Worm (Caenorhabditis elegans): Measurements from ENCODE around the gene clec-247.

ce11 chrV:18280778-18281177 is 1.9 kb upstream of the clec-247 start, which contains the start of gene Y51A2A.16:
- TF ChIP-seq pha-4 (tag; optimal IDR thresholded peaks at IDR 0.05) (no peak), tbx-2 (tag; optimal IDR thresholded peaks at IDR 0.05) (no peak), dmd-4 (tag; optimal IDR thresholded peaks at IDR 0.05; ENCODE audit: borderline replicate concordance) (no peak), ceh-30 (tag; optimal IDR thresholded peaks at IDR 0.05) (no peak), npax-4 (tag; optimal IDR thresholded peaks at IDR 0.05) (no peak), hlh-8 (tag; optimal IDR thresholded peaks at IDR 0.05) (no peak), rnt-1 (tag; optimal IDR thresholded peaks at IDR 0.05) (no peak)
